Worm (Caenorhabditis elegans): ENCODE results near the gene pola-1.

ce11 chrIII:11195140-11195539 is 52.9 kb downstream of the pola-1 start, which contains the start of gene tra-1:
- TF ChIP-seq fkh-2 (tag; optimal IDR thresholded peaks at IDR 0.05) (no peak), ztf-4 (tag; optimal IDR thresholded peaks at IDR 0.05) (no peak), ZK546.5 (tag; optimal IDR thresholded peaks at IDR 0.05) (no peak)

All from whole organism, L3 larva.